Worm (Caenorhabditis elegans): ENCODE measurements around the gene nac-2.

DNA sequence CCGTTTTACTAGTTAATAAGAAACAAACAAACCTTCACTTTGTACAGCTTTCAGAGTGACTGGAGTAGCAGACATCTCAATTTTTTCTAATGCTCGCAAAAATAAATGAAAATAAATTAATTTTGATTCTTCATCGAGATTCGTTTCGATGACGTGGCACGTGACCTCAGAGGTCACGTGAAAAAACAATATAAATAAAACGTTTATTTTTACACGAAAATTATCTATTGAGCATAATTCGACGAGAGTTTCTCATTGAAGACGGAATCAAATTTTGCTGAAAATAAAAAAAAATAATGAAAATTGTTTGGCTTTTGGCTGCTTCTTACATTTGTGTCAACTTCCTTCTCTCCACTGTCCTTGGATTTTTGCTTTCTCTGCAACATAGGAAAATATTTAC, 41.2 kb downstream of the nac-2 start, which contains the start of gene rpn-6.2:
- TF ChIP-seq egl-43 (GFP tag; IDR thresholded peaks at IDR 0.05) = no peak
- no peak for TF ChIP-seq unc-62 (GFP tag; optimal IDR thresholded peaks at IDR 0.05 in 1 of 2)
- no peak for TF ChIP-seq unc-62 (tag; optimal IDR thresholded peaks at IDR 0.05)
- no peak for TF ChIP-seq nhr-10 (tag; optimal IDR thresholded peaks at IDR 0.05)
- no peak for TF ChIP-seq snpc-4 (tag; optimal IDR thresholded peaks at IDR 0.05)
- no peak for TF ChIP-seq lin-29 (GFP tag; IDR thresholded peaks at IDR 0.05)
- no peak for TF ChIP-seq attf-4 (tag; optimal IDR thresholded peaks at IDR 0.05)
- no peak for TF ChIP-seq mep-1 (tag; optimal IDR thresholded peaks at IDR 0.05)
- TF ChIP-seq madf-9 (GFP tag; conservative IDR thresholded peaks at IDR 0.05) = no peak
- TF ChIP-seq nhr-28 (tag; optimal IDR thresholded peaks at IDR 0.05) = no peak
